Worm (Caenorhabditis elegans): ENCODE data around the gene rcan-1.

ce11 chrIII:5692690-5693089, 8.8 kb upstream of the rcan-1 start, which contains the start of the genes abi-1 and arle-14:
- TF ChIP-seq mdl-1 (tag; optimal IDR thresholded peaks at IDR 0.05) (no peak), ceh-16 (tag; optimal IDR thresholded peaks at IDR 0.05) (no peak), nhr-23 (tag; optimal IDR thresholded peaks at IDR 0.05) (no peak), unc-62 (GFP tag; optimal IDR thresholded peaks at IDR 0.05) (no peak), ama-1 (optimal IDR thresholded peaks at IDR 0.05) (no peak), lin-15B (tag; optimal IDR thresholded peaks at IDR 0.05) (no peak), nhr-11 (tag; optimal IDR thresholded peaks at IDR 0.05) (no peak)

Data from whole organism, L3 larva.